Worm (Caenorhabditis elegans) whole organism, L4 larva: ENCODE results near the gene ZK792.12.

ENCODE experiments used
- ZK546.5 ChIP-seq, 2 experiments: sonication (generic microtip); optimal IDR thresholded peaks; 2 replicates each; lab custom pipeline; 2017; ENCODE audit warnings: missing biosample characterization in 2 of 2, missing genetic modification characterization in 2 of 2
- dpl-1 ChIP-seq: fragments of 150-350 bp; optimal IDR thresholded peaks from 2 replicates; lab custom pipeline; 2014; ENCODE audit warnings: missing biosample characterization, missing genetic modification reagents, missing genetic modification characterization
- lin-1 ChIP-seq: fragments of 200-800 bp; sonication (Bioruptor generic); IDR thresholded peaks from 2 replicates; pipeline ENCODE4 v1.3.6; 2022; ENCODE audit warnings: missing genetic modification reagents, missing genetic modification characterization, missing compliant biosample characterization
- pha-4 ChIP-seq, 2 experiments: fragments of 150-350 bp in 1 of 2; fragments of 200-800 bp in 1 of 2; sonication (Bioruptor generic) in 1 of 2; IDR thresholded peaks in 1 of 2; optimal IDR thresholded peaks in 1 of 2; 2 replicates each; pipeline versions ENCODE4 v1.3.6 to Lab custom; 2014 to 2022; ENCODE audit warnings: missing genetic modification characterization in 2 of 2, missing genetic modification reagents in 2 of 2, missing biosample characterization in 1 of 2, missing compliant biosample characterization in 1 of 2
- pqm-1 ChIP-seq: sonication (generic microtip); optimal IDR thresholded peaks from 2 replicates; lab custom pipeline; 2017; ENCODE audit warnings: missing biosample characterization, missing genetic modification characterization
- unc-39 ChIP-seq: sonication (generic microtip); optimal IDR thresholded peaks from 2 replicates; lab custom pipeline; 2017; ENCODE audit warnings: missing biosample characterization, missing genetic modification characterization
- zag-1 ChIP-seq: fragments of 150-350 bp; optimal IDR thresholded peaks from 2 replicates; lab custom pipeline; 2014; ENCODE audit warnings: missing biosample characterization, missing genetic modification characterization
- zfp-2 ChIP-seq: sonication (generic microtip); optimal IDR thresholded peaks from 2 replicates; lab custom pipeline; 2016; ENCODE audit warnings: mild to moderate bottlenecking, missing genetic modification characterization, missing compliant biosample characterization

ce11 chrIV:11692071-11692673 lies 1.4 kb upstream of the ZK792.12 start:
- TF ChIP-seq pqm-1: peak; percentile 74
- TF ChIP-seq unc-39 (tag; lab: Kevin White, UChicago): no peak
- TF ChIP-seq zag-1: no peak
- TF ChIP-seq pha-4 (GFP tag; IDR thresholded peaks at IDR 0.05; lab: Robert Waterston, UW): peak; percentile 58; the same call in 1 of the 2 replicates
- TF ChIP-seq pha-4 (tag; optimal IDR thresholded peaks at IDR 0.05; lab: Kevin White, UChicago): no peak
- peak; percentile 34 for TF ChIP-seq dpl-1 (GFP tag; lab: Kevin White, UChicago)
- TF ChIP-seq ZK546.5 (tag; optimal IDR thresholded peaks at IDR 0.05; lab: Kevin White, UChicago): no peak
- no peak for TF ChIP-seq zfp-2 (tag; lab: Kevin White, UChicago)
- TF ChIP-seq lin-1 (GFP tag; lab: Robert Waterston, UW): no peak
